Worm (Caenorhabditis elegans) whole organism, late embryonic: Measurements from ENCODE around the gene pgp-10.

Experiments
- dmd-4 ChIP-seq: sonication (generic microtip); optimal IDR thresholded peaks from 2 replicates; lab custom pipeline; 2016; ENCODE audit warnings: borderline replicate concordance, missing genetic modification characterization, missing compliant biosample characterization
- hlh-30 ChIP-seq: sonication (generic microtip); optimal IDR thresholded peaks from 2 replicates; lab custom pipeline; 2017; ENCODE audit warnings: antibody characterized with exemption, missing genetic modification characterization, missing compliant biosample characterization; ENCODE audit not compliant: insufficient read depth
- nfya-1 ChIP-seq: sonication (generic microtip); optimal IDR thresholded peaks from 2 replicates; lab custom pipeline; 2017; ENCODE audit warnings: missing genetic modification characterization, mild to moderate bottlenecking, missing compliant biosample characterization, antibody characterized with exemption, moderate library complexity
- pax-1 ChIP-seq: fragments of 150-350 bp; optimal IDR thresholded peaks from 2 replicates; lab custom pipeline; 2014; ENCODE audit warnings: missing biosample characterization, missing genetic modification characterization
- tbx-2 ChIP-seq: sonication (generic microtip); optimal IDR thresholded peaks from 2 replicates; lab custom pipeline; 2016; ENCODE audit warnings: missing genetic modification characterization, missing compliant biosample characterization
- zip-5 ChIP-seq: sonication (generic microtip); optimal IDR thresholded peaks from 2 replicates; lab custom pipeline; 2016; ENCODE audit warnings: missing genetic modification characterization, missing compliant biosample characterization

DNA sequence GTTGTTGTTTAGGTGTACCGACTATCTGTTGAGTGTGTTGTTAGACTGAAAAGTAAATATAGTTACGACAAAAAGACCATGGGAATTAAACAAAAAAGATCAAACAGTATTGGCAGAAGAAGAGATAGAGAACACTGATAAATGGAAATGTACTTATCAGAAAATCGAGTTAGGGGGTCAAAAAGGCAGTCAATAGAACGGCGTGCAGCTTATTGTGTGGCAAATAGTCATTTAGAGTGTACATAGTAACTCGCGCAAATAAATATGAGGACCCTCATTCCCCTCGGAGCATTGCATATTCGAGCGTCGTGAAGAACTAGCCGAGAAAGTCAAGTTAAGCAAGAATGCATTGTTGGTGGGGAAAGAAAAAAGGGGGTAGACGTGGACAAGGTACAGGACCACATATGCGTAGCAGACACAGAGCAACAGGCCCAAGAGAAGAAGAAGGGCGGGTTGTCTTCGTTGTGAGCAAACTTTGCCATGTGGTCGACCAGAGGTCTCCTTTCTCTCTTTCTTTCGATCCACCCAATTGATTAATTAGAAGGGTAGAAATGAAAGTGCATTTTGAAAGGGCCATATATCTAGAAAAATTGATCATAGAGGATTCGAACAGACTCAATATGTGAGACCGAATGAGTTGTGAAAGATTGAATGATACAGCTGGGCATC is 7.5 kb upstream of the pgp-10 start, which contains the start of gene lam-2:
- no peak for TF ChIP-seq tbx-2 (tag; lab: Kevin White, UChicago)
- TF ChIP-seq nfya-1 (tag; lab: Kevin White, UChicago) = no peak
- no peak for TF ChIP-seq dmd-4
- TF ChIP-seq zip-5 = no peak
- no peak for TF ChIP-seq hlh-30 (tag; lab: Kevin White, UChicago)
- TF ChIP-seq pax-1 (tag; lab: Kevin White, UChicago) = peak; percentile 37
